Worm (Caenorhabditis elegans) whole organism, L2 larva: ENCODE results near the gene VZK822L.2.

Source experiments
- R02D3.7 ChIP-seq: fragments of 150-350 bp; optimal IDR thresholded peaks from 2 replicates; lab custom pipeline; 2014; ENCODE audit warnings: missing biosample characterization, missing genetic modification characterization
- elt-1 ChIP-seq: fragments of 150-350 bp; optimal IDR thresholded peaks from 2 replicates; lab custom pipeline; 2014; ENCODE audit warnings: missing biosample characterization, missing genetic modification characterization
- lin-13 ChIP-seq: fragments of 150-350 bp; optimal IDR thresholded peaks from 2 replicates; lab custom pipeline; 2014; ENCODE audit warnings: missing biosample characterization, missing genetic modification reagents, missing genetic modification characterization
- lsy-2 ChIP-seq, 2 experiments: fragments of 150-350 bp in 1 of 2; sonication (generic microtip) in 1 of 2; optimal IDR thresholded peaks; 2 replicates each; lab custom pipeline; 2014 to 2017; ENCODE audit warnings: missing biosample characterization in 2 of 2, missing genetic modification characterization in 2 of 2
- mab-5 ChIP-seq: fragments of 150-350 bp; optimal IDR thresholded peaks from 2 replicates; lab custom pipeline; 2014; ENCODE audit warnings: missing biosample characterization, missing genetic modification characterization
- mdl-1 ChIP-seq, 2 experiments: fragments of 150-350 bp in 1 of 2; sonication (generic microtip) in 1 of 2; optimal IDR thresholded peaks; 2 replicates each; lab custom pipeline; 2017; ENCODE audit warnings: missing biosample characterization in 2 of 2, missing genetic modification characterization in 2 of 2
- nhr-10 ChIP-seq: sonication (generic microtip); optimal IDR thresholded peaks from 2 replicates; lab custom pipeline; 2017; ENCODE audit warnings: missing biosample characterization, missing genetic modification characterization
- nhr-11 ChIP-seq: fragments of 150-350 bp; optimal IDR thresholded peaks from 2 replicates; lab custom pipeline; 2014; ENCODE audit warnings: missing biosample characterization, missing genetic modification characterization
- nhr-6 ChIP-seq: fragments of 150-350 bp; optimal IDR thresholded peaks from 2 replicates; lab custom pipeline; 2014; ENCODE audit warnings: missing biosample characterization, missing genetic modification characterization
- snpc-4 ChIP-seq: fragments of 150-350 bp; optimal IDR thresholded peaks from 2 replicates; lab custom pipeline; 2014; ENCODE audit warnings: missing biosample characterization, missing genetic modification characterization
- unc-39 ChIP-seq: fragments of 150-350 bp; optimal IDR thresholded peaks from 2 replicates; lab custom pipeline; 2014; ENCODE audit warnings: missing biosample characterization, missing genetic modification characterization
- ztf-4 ChIP-seq: fragments of 150-350 bp; optimal IDR thresholded peaks from 2 replicates; lab custom pipeline; 2014; ENCODE audit warnings: missing biosample characterization, missing genetic modification characterization

ce11 chrIV:11937087-11937486, 25.3 kb downstream of the VZK822L.2 start, which contains the start of gene slc-5A12:
- no peak for TF ChIP-seq R02D3.7 (tag; lab: Kevin White, UChicago)
- TF ChIP-seq mdl-1 (tag; optimal IDR thresholded peaks at IDR 0.05; lab: Kevin White, UChicago) = no peak
- TF ChIP-seq nhr-11 (tag; lab: Kevin White, UChicago) = no peak
- TF ChIP-seq snpc-4 (tag; lab: Kevin White, UChicago) = no peak
- no peak for TF ChIP-seq nhr-6 (tag; lab: Kevin White, UChicago)
- no peak for TF ChIP-seq mab-5 (tag; lab: Kevin White, UChicago)
- TF ChIP-seq unc-39 (tag; lab: Kevin White, UChicago) = no peak
- TF ChIP-seq lsy-2 (tag; optimal IDR thresholded peaks at IDR 0.05; lab: Kevin White, UChicago) = no peak
- no peak for TF ChIP-seq lin-13 (GFP tag; lab: Kevin White, UChicago)
- no peak for TF ChIP-seq ztf-4 (tag; lab: Kevin White, UChicago)
- no peak for TF ChIP-seq nhr-10
- TF ChIP-seq elt-1 (tag; lab: Kevin White, UChicago) = no peak
